Worm (Caenorhabditis elegans) whole organism, L4 larva: Measurements from ENCODE around the gene T11B7.1.

Experiments used
- F10B5.3 ChIP-seq: sonication (generic microtip); optimal IDR thresholded peaks from 2 replicates; lab custom pipeline; 2016; ENCODE audit warnings: mild to moderate bottlenecking, missing genetic modification characterization, missing compliant biosample characterization
- F26F4.8 ChIP-seq: fragments of 200-800 bp; sonication (Bioruptor generic); conservative IDR thresholded peaks from 2 replicates; pipeline ENCODE4 v1.3.6; 2022; ENCODE audit warnings: missing genetic modification characterization, missing compliant biosample characterization
- F44E2.7 ChIP-seq: fragments of 200-800 bp; sonication (Bioruptor generic); IDR thresholded peaks from 2 replicates; pipeline ENCODE4 v2.1.2; 2022; ENCODE audit warnings: missing genetic modification characterization, missing compliant biosample characterization
- aha-1 ChIP-seq: fragments of 150-350 bp; peaks from one replicate; lab custom pipeline; 2014; ENCODE audit warnings: missing biosample characterization, missing genetic modification characterization
- ces-1 ChIP-seq: fragments of 150-350 bp; sonication (generic microtip); optimal IDR thresholded peaks from 4 replicates; lab custom pipeline; 2014; ENCODE audit warnings: missing biosample characterization, missing genetic modification reagents, missing genetic modification characterization
- nhr-10 ChIP-seq: fragments of 150-350 bp; optimal IDR thresholded peaks from 2 replicates; lab custom pipeline; 2014; ENCODE audit warnings: missing biosample characterization, missing genetic modification characterization
- nhr-11 ChIP-seq: fragments of 150-350 bp; optimal IDR thresholded peaks from 2 replicates; lab custom pipeline; 2014; ENCODE audit warnings: missing biosample characterization, missing genetic modification characterization
- pha-4 ChIP-seq, 2 experiments: fragments of 150-350 bp in 1 of 2; fragments of 200-800 bp in 1 of 2; sonication (Bioruptor generic) in 1 of 2; IDR thresholded peaks in 1 of 2; optimal IDR thresholded peaks in 1 of 2; 2 replicates each; pipeline versions ENCODE4 v1.3.6 to Lab custom; 2014 to 2022; ENCODE audit warnings: missing genetic modification characterization in 2 of 2, missing genetic modification reagents in 2 of 2, missing biosample characterization in 1 of 2, missing compliant biosample characterization in 1 of 2
- saeg-2 ChIP-seq: fragments of 200-800 bp; sonication (Bioruptor generic); IDR thresholded peaks from 2 replicates; pipeline ENCODE4 v1.3.6; 2022; ENCODE audit warnings: missing genetic modification reagents, missing genetic modification characterization, missing compliant biosample characterization
- spr-3 ChIP-seq: fragments of 200-800 bp; sonication (Bioruptor generic); optimal IDR thresholded peaks from 2 replicates; lab custom pipeline; 2018; ENCODE audit warnings: mild to moderate bottlenecking, missing genetic modification characterization, missing compliant biosample characterization
- unc-130 ChIP-seq: sonication (generic microtip); optimal IDR thresholded peaks from 2 replicates; lab custom pipeline; 2016; ENCODE audit warnings: missing genetic modification reagents, missing genetic modification characterization, missing compliant biosample characterization

ce11 chrIV:8853301-8853700 is 12.8 kb downstream of the T11B7.1 start:
- TF ChIP-seq nhr-10 (tag; lab: Kevin White, UChicago) (no peak), F44E2.7 (GFP tag; lab: Robert Waterston, UW) (no peak), unc-130 (GFP tag; lab: Kevin White, UChicago) (no peak), nhr-11 (tag; lab: Kevin White, UChicago) (no peak), aha-1 (tag; lab: Kevin White, UChicago) (peak; percentile 67), ces-1 (no peak), F10B5.3 (tag; lab: Kevin White, UChicago) (no peak), pha-4 (GFP tag; IDR thresholded peaks at IDR 0.05; lab: Robert Waterston, UW) (no peak), pha-4 (tag; optimal IDR thresholded peaks at IDR 0.05; lab: Kevin White, UChicago) (no peak), F26F4.8 (no peak), saeg-2 (GFP tag; lab: Robert Waterston, UW) (no peak), spr-3 (GFP tag; lab: Kevin White, UChicago) (no peak)
